Fruit fly (Drosophila melanogaster) whole organism, embryonic: ENCODE results near the gene EMC5.

Experiments used
- ATbp ChIP-seq: fragments of 200-800 bp; sonication (Bioruptor generic); optimal IDR thresholded peaks from 2 replicates; lab custom pipeline; 2017; ENCODE audit warnings: missing biosample characterization, mild to moderate bottlenecking, missing genetic modification characterization, missing genetic modification reagents
- Awh ChIP-seq: fragments of 200-800 bp; sonication (Bioruptor generic); IDR thresholded peaks from 2 replicates; pipeline ENCODE4, ENCODE4 v1.3.6; 2022; ENCODE audit warnings: missing biosample characterization, missing genetic modification characterization
- B-H2 ChIP-seq: fragments of 200-800 bp; sonication (Bioruptor generic); optimal IDR thresholded peaks from 2 replicates; lab custom pipeline; 2018; ENCODE audit warnings: missing biosample characterization, mild to moderate bottlenecking, missing genetic modification characterization
- CG10565 ChIP-seq: fragments of 200-800 bp; sonication (Bioruptor generic); optimal IDR thresholded peaks from 3 replicates; lab custom pipeline; 2016; ENCODE audit warnings: missing biosample characterization, mild to moderate bottlenecking, missing genetic modification characterization
- CG11093 ChIP-seq: fragments of 200-800 bp; sonication (Bioruptor generic); IDR thresholded peaks from 3 replicates; pipeline ENCODE4 v1.3.6; 2022; ENCODE audit warnings: missing biosample characterization, missing genetic modification characterization
- CG11456 ChIP-seq: fragments of 200-800 bp; sonication (Bioruptor generic); IDR thresholded peaks from 3 replicates; pipeline ENCODE4 v1.3.6; 2022; ENCODE audit warnings: missing biosample characterization, missing genetic modification characterization
- CG11723 ChIP-seq: fragments of 200-800 bp; sonication (Bioruptor generic); optimal IDR thresholded peaks from 2 replicates; lab custom pipeline; 2017; ENCODE audit warnings: missing biosample characterization, mild to moderate bottlenecking, missing genetic modification characterization
- CG12155 ChIP-seq: fragments of 200-800 bp; sonication (Bioruptor generic); optimal IDR thresholded peaks from 3 replicates; lab custom pipeline; 2016; ENCODE audit warnings: missing biosample characterization, missing genetic modification characterization
- CG1233 ChIP-seq: fragments of 200-800 bp; sonication (Bioruptor generic); optimal IDR thresholded peaks from 4 replicates; lab custom pipeline; 2018; ENCODE audit warnings: missing biosample characterization, mild to moderate bottlenecking, missing genetic modification characterization
- CG14667 ChIP-seq: fragments of 200-800 bp; sonication (Bioruptor generic); IDR thresholded peaks from 2 replicates; pipeline ENCODE4 v1.3.6; 2022; ENCODE audit warnings: missing biosample characterization, missing genetic modification characterization
- CG17361 ChIP-seq: fragments of 200-800 bp; sonication (Bioruptor generic); IDR thresholded peaks from 3 replicates; pipeline ENCODE4 v1.3.6; 2022; ENCODE audit warnings: missing biosample characterization, missing genetic modification characterization
- CG2120 ChIP-seq: fragments of 200-800 bp; sonication (Bioruptor generic); optimal IDR thresholded peaks from 3 replicates; lab custom pipeline; 2016; ENCODE audit warnings: missing biosample characterization, missing genetic modification characterization
- CG2199 ChIP-seq: fragments of 200-800 bp; sonication (Bioruptor generic); IDR thresholded peaks from 3 replicates; pipeline ENCODE4 v1.3.6; 2022; ENCODE audit warnings: missing biosample characterization, missing genetic modification characterization
- CG2678 ChIP-seq: fragments of 200-800 bp; sonication (Bioruptor generic); optimal IDR thresholded peaks from 3 replicates; lab custom pipeline; 2019; ENCODE audit warnings: missing biosample characterization, mild to moderate bottlenecking, missing genetic modification characterization, moderate library complexity
- CG2712 ChIP-seq: fragments of 200-800 bp; optimal IDR thresholded peaks from 3 replicates; lab custom pipeline; 2019; ENCODE audit warnings: missing biosample characterization, mild to moderate bottlenecking, missing genetic modification characterization, moderate library complexity
- CG2889 ChIP-seq: fragments of 200-800 bp; sonication (Bioruptor generic); IDR thresholded peaks from 3 replicates; pipeline ENCODE4 v1.3.6; 2022; ENCODE audit warnings: missing biosample characterization, missing genetic modification characterization
- CG31388 ChIP-seq: fragments of 200-800 bp; sonication (Bioruptor generic); optimal IDR thresholded peaks from 2 replicates; lab custom pipeline; 2016; ENCODE audit warnings: missing biosample characterization, missing genetic modification characterization
- CG33557 ChIP-seq: fragments of 200-800 bp; sonication (Bioruptor generic); optimal IDR thresholded peaks from 2 replicates; lab custom pipeline; 2019; ENCODE audit warnings: missing biosample characterization, mild to moderate bottlenecking, missing genetic modification characterization, moderate library complexity
- CG34376 ChIP-seq: fragments of 200-800 bp; sonication (Bioruptor generic); optimal IDR thresholded peaks from 2 replicates; lab custom pipeline; 2018; ENCODE audit warnings: missing biosample characterization, mild to moderate bottlenecking, missing genetic modification characterization
- CG43689 ChIP-seq: fragments of 200-800 bp; sonication (Bioruptor generic); IDR thresholded peaks from 2 replicates; pipeline ENCODE4 v1.3.6; 2022; ENCODE audit warnings: missing biosample characterization, missing genetic modification characterization
- CG4820 ChIP-seq: fragments of 200-800 bp; sonication (Bioruptor generic); optimal IDR thresholded peaks from 3 replicates; lab custom pipeline; 2016; ENCODE audit warnings: missing biosample characterization, missing genetic modification characterization
- CG6683 ChIP-seq: fragments of 200-800 bp; sonication (Bioruptor generic); optimal IDR thresholded peaks from 2 replicates; lab custom pipeline; 2017; ENCODE audit warnings: missing biosample characterization, mild to moderate bottlenecking, missing genetic modification characterization, missing genetic modification reagents
- CG9609 ChIP-seq: fragments of 200-800 bp; sonication (Bioruptor generic); optimal IDR thresholded peaks from 3 replicates; lab custom pipeline; 2016; ENCODE audit warnings: missing biosample characterization, missing genetic modification characterization
- D ChIP-seq, 2 experiments: fragments of 200-800 bp in 1 of 2; fragments of >200 bp in 1 of 2; sonication (Bioruptor generic) in 1 of 2; optimal IDR thresholded peaks; 2 replicates in 1 of 2; 3 replicates in 1 of 2; lab custom pipeline; 2017; ENCODE audit warnings: mild to moderate bottlenecking in 1 of 2, missing biosample characterization in 1 of 2, missing genetic modification characterization in 1 of 2, missing genetic modification reagents in 1 of 2
- Dip2 ChIP-seq: fragments of 200-800 bp; sonication (Bioruptor generic); IDR thresholded peaks from 2 replicates; pipeline ENCODE4 v1.3.6; 2022; ENCODE audit warnings: missing biosample characterization, missing genetic modification characterization
- ERR ChIP-seq: fragments of 200-800 bp; sonication (Bioruptor generic); optimal IDR thresholded peaks from 2 replicates; lab custom pipeline; 2016; ENCODE audit warnings: missing biosample characterization, missing genetic modification characterization
- HmgD ChIP-seq: fragments of 200-800 bp; sonication (Bioruptor generic); optimal IDR thresholded peaks from 3 replicates; lab custom pipeline; 2016; ENCODE audit warnings: missing biosample characterization, missing genetic modification characterization
- Hsf ChIP-seq: fragments of 200-800 bp; sonication (Bioruptor generic); optimal IDR thresholded peaks from 3 replicates; lab custom pipeline; 2016; ENCODE audit warnings: missing biosample characterization, missing genetic modification characterization
- MTF-1 ChIP-seq: fragments of 200-800 bp; sonication (Bioruptor generic); optimal IDR thresholded peaks from 2 replicates; lab custom pipeline; 2018; ENCODE audit warnings: missing biosample characterization, mild to moderate bottlenecking, missing genetic modification characterization, borderline replicate concordance
- Oaz ChIP-seq: fragments of 200-800 bp; sonication (Bioruptor generic); IDR thresholded peaks from 2 replicates; pipeline ENCODE4 v1.3.6; 2022; ENCODE audit warnings: missing biosample characterization, missing genetic modification characterization
- Rfx ChIP-seq: fragments of 200-800 bp; sonication (Bioruptor generic); IDR thresholded peaks from 2 replicates; pipeline ENCODE4 v1.3.6; 2022; ENCODE audit warnings: missing biosample characterization, missing genetic modification characterization
- Scr ChIP-seq: fragments of 200-800 bp; sonication (Bioruptor generic); IDR thresholded peaks from 2 replicates; pipeline ENCODE4 v1.3.6; 2022; ENCODE audit warnings: missing biosample characterization, missing genetic modification characterization; ENCODE audit not compliant: partially characterized antibody
- Vsx1 ChIP-seq: fragments of 200-800 bp; sonication (Bioruptor generic); optimal IDR thresholded peaks from 2 replicates; lab custom pipeline; 2017; ENCODE audit warnings: missing biosample characterization, mild to moderate bottlenecking, missing genetic modification characterization, missing genetic modification reagents
- dan ChIP-seq: fragments of 200-800 bp; sonication (Bioruptor generic); IDR thresholded peaks from 2 replicates; pipeline ENCODE4 v1.3.6; 2022; ENCODE audit warnings: missing biosample characterization, missing genetic modification characterization
- dm ChIP-seq: fragments of 200-800 bp; sonication (Bioruptor generic); optimal IDR thresholded peaks from 3 replicates; lab custom pipeline; 2016; ENCODE audit warnings: missing biosample characterization, missing genetic modification characterization
- dmrt99B ChIP-seq: fragments of 200-800 bp; sonication (Bioruptor generic); optimal IDR thresholded peaks from 2 replicates; lab custom pipeline; 2018; ENCODE audit warnings: missing biosample characterization, mild to moderate bottlenecking, missing genetic modification characterization, moderate library complexity
- fru ChIP-seq: fragments of >200 bp; optimal IDR thresholded peaks from 2 replicates; lab custom pipeline; 2017
- gro ChIP-seq: fragments of 200-800 bp; sonication (Bioruptor generic); optimal IDR thresholded peaks from 2 replicates; lab custom pipeline; 2016; ENCODE audit warnings: missing biosample characterization, missing genetic modification characterization
- gsb-n ChIP-seq: fragments of 200-800 bp; sonication (Bioruptor generic); optimal IDR thresholded peaks from 3 replicates; lab custom pipeline; 2018; ENCODE audit warnings: missing biosample characterization, mild to moderate bottlenecking, missing genetic modification characterization
- hth ChIP-seq: fragments of >200 bp; optimal IDR thresholded peaks from 2 replicates; lab custom pipeline; 2017; ENCODE audit warnings: inconsistent platforms
- kay ChIP-seq: fragments of 200-800 bp; sonication (Bioruptor generic); optimal IDR thresholded peaks from 2 replicates; lab custom pipeline; 2016; ENCODE audit warnings: missing biosample characterization, missing genetic modification characterization
- lov ChIP-seq, 2 experiments: fragments of 200-800 bp in 1 of 2; fragments of >200 bp in 1 of 2; sonication (Bioruptor generic) in 1 of 2; IDR thresholded peaks in 1 of 2; optimal IDR thresholded peaks in 1 of 2; 2 replicates in 1 of 2; 3 replicates in 1 of 2; pipeline versions ENCODE4 v1.3.6 to Lab custom; 2017 to 2022; ENCODE audit warnings: missing biosample characterization in 1 of 2, missing genetic modification characterization in 1 of 2
- nerfin-2 ChIP-seq: fragments of 200-800 bp; sonication (Bioruptor generic); IDR thresholded peaks from 2 replicates; pipeline ENCODE4 v1.3.6; 2022; ENCODE audit warnings: missing biosample characterization, missing genetic modification characterization; ENCODE audit not compliant: partially characterized antibody
- phol ChIP-seq: fragments of 200-800 bp; sonication (Bioruptor generic); optimal IDR thresholded peaks from 3 replicates; lab custom pipeline; 2018; ENCODE audit warnings: missing biosample characterization, mild to moderate bottlenecking, missing genetic modification characterization, moderate library complexity
- sna ChIP-seq: fragments of 200-800 bp; sonication (Bioruptor generic); IDR thresholded peaks from 2 replicates; pipeline ENCODE4 v1.3.6; 2022; ENCODE audit warnings: missing biosample characterization, missing genetic modification characterization; ENCODE audit not compliant: partially characterized antibody
- sr ChIP-seq: fragments of 200-800 bp; sonication (Bioruptor generic); IDR thresholded peaks from 3 replicates; pipeline ENCODE4 v1.3.6; 2022; ENCODE audit warnings: missing biosample characterization, missing genetic modification characterization
- trh ChIP-seq: fragments of 200-800 bp; sonication (Bioruptor generic); optimal IDR thresholded peaks from 2 replicates; lab custom pipeline; 2016; ENCODE audit warnings: missing biosample characterization, missing genetic modification characterization
- vfl ChIP-seq: fragments of 200-800 bp; sonication (Bioruptor generic); optimal IDR thresholded peaks from 2 replicates; lab custom pipeline; 2016; ENCODE audit warnings: missing biosample characterization, missing genetic modification characterization
- z ChIP-seq: fragments of 200-800 bp; sonication (Bioruptor generic); IDR thresholded peaks from 3 replicates; pipeline ENCODE4 v1.3.6; 2022; ENCODE audit warnings: missing biosample characterization, missing genetic modification characterization
- zfh1 ChIP-seq: fragments of 200-800 bp; sonication (Bioruptor generic); IDR thresholded peaks from 3 replicates; pipeline ENCODE4 v1.3.6; 2022; ENCODE audit warnings: missing biosample characterization, missing genetic modification characterization

EMC5 gene

dm6 chr2L:18953512-18954254 lies 33.8 kb upstream of the EMC5 start (continued):
- peak; percentile 61; the same call in 1 of the 2 replicates for TF ChIP-seq Rfx (GFP tag; lab: Robert Waterston, UW)
- no peak for TF ChIP-seq CG1233 (GFP tag; lab: Kevin White, UChicago)
- peak; percentile 72; the same call in 2 of the 3 replicates for TF ChIP-seq CG17361 (GFP tag; lab: Robert Waterston, UW)
- no peak for TF ChIP-seq Scr
- TF ChIP-seq CG9609 (GFP tag; lab: Kevin White, UChicago): no peak
- TF ChIP-seq CG10565 (GFP tag; lab: Kevin White, UChicago): no peak
- no peak for TF ChIP-seq CG6683 (GFP tag; lab: Kevin White, UChicago)
- no peak for TF ChIP-seq sna (GFP tag; lab: Robert Waterston, UW)
- TF ChIP-seq HmgD (GFP tag; lab: Kevin White, UChicago): no peak
- no peak for TF ChIP-seq sr
- TF ChIP-seq CG2199: no peak
- no peak for TF ChIP-seq dan
- TF ChIP-seq Hsf: no peak
- TF ChIP-seq dm (GFP tag; lab: Kevin White, UChicago): no peak
- no peak for TF ChIP-seq hth (lab: Kevin White, UChicago)
- TF ChIP-seq gro: no peak
- TF ChIP-seq kay (GFP tag; lab: Kevin White, UChicago): no peak
- TF ChIP-seq CG11093 (GFP tag; lab: Robert Waterston, UW): no peak
- no peak for TF ChIP-seq Awh
- TF ChIP-seq CG14667 (GFP tag; lab: Robert Waterston, UW): no peak
- no peak for TF ChIP-seq z (GFP tag; lab: Robert Waterston, UW)
- TF ChIP-seq CG31388 (GFP tag; lab: Kevin White, UChicago): no peak
- TF ChIP-seq MTF-1: no peak
- TF ChIP-seq CG43689 (GFP tag; lab: Robert Waterston, UW): no peak
- no peak for TF ChIP-seq CG33557 (GFP tag; lab: Kevin White, UChicago)
- TF ChIP-seq CG2712 (tag; lab: Kevin White, UChicago): peak; percentile 34
- TF ChIP-seq ERR: no peak
- TF ChIP-seq vfl (GFP tag; lab: Kevin White, UChicago): no peak
- no peak for TF ChIP-seq ATbp (GFP tag; lab: Kevin White, UChicago)
- no peak for TF ChIP-seq Vsx1 (GFP tag; lab: Kevin White, UChicago)
- no peak for TF ChIP-seq zfh1
- no peak for TF ChIP-seq B-H2 (GFP tag; lab: Kevin White, UChicago)
- TF ChIP-seq phol (tag; lab: Kevin White, UChicago): peak; percentile 18
- no peak for TF ChIP-seq CG2889
- TF ChIP-seq CG12155: peak; percentile 14
- TF ChIP-seq gsb-n (tag; lab: Kevin White, UChicago): no peak
- TF ChIP-seq CG2678 (tag; lab: Kevin White, UChicago): peak; percentile 73
- TF ChIP-seq CG34376 (GFP tag; lab: Kevin White, UChicago): peak; percentile 9
- TF ChIP-seq dmrt99B (tag; lab: Kevin White, UChicago): peak; percentile 40
- TF ChIP-seq lov (optimal IDR thresholded peaks at IDR 0.05; lab: Kevin White, UChicago): no peak
- TF ChIP-seq lov (GFP tag; IDR thresholded peaks at IDR 0.05; lab: Robert Waterston, UW): no peak
- TF ChIP-seq CG2120: peak; percentile 11
- TF ChIP-seq CG4820 (GFP tag; lab: Kevin White, UChicago): no peak
- no peak for TF ChIP-seq D (optimal IDR thresholded peaks at IDR 0.05; lab: Kevin White, UChicago)
- TF ChIP-seq D (GFP tag; optimal IDR thresholded peaks at IDR 0.05; lab: Kevin White, UChicago): no peak
- TF ChIP-seq CG11456 (GFP tag; lab: Robert Waterston, UW): no peak
- TF ChIP-seq CG11723 (GFP tag; lab: Kevin White, UChicago): no peak
- TF ChIP-seq trh: no peak
- no peak for TF ChIP-seq Oaz (GFP tag; lab: Robert Waterston, UW)
- no peak for TF ChIP-seq nerfin-2 (GFP tag; lab: Robert Waterston, UW)
- TF ChIP-seq fru (lab: Kevin White, UChicago): no peak
- no peak for TF ChIP-seq Dip2 (GFP tag; lab: Robert Waterston, UW)
